Worm (Caenorhabditis elegans) whole organism, midembryonic: Measurements from ENCODE around the gene ZK1248.5.
A peak's percentile ranks its signal among the peaks of the same experiment; 100 is the strongest.

ENCODE experiments used
- T22C8.4 ChIP-seq: fragments of 200-800 bp; sonication (Bioruptor generic); IDR thresholded peaks from 2 replicates; pipeline ENCODE4 v1.3.6; 2022; ENCODE audit warnings: missing genetic modification characterization, missing compliant biosample characterization
- cog-1 ChIP-seq: sonication (generic microtip); optimal IDR thresholded peaks from 2 replicates; lab custom pipeline; 2016; ENCODE audit warnings: missing genetic modification characterization, missing compliant biosample characterization
- flt-1 ChIP-seq: fragments of 200-800 bp; sonication (Bioruptor generic); IDR thresholded peaks from 2 replicates; pipeline ENCODE4 v1.3.6; 2022; ENCODE audit warnings: missing genetic modification characterization, missing compliant biosample characterization
- klf-2 ChIP-seq: fragments of 200-800 bp; sonication (Bioruptor generic); conservative IDR thresholded peaks from 2 replicates; pipeline ENCODE4 v1.3.6; 2022; ENCODE audit warnings: missing genetic modification reagents, missing genetic modification characterization, missing compliant biosample characterization
- med-1 ChIP-seq: sonication (generic microtip); optimal IDR thresholded peaks from 2 replicates; lab custom pipeline; 2017; ENCODE audit warnings: missing genetic modification characterization, mild to moderate bottlenecking, missing compliant biosample characterization, antibody characterized with exemption, missing genetic modification reagents; ENCODE audit not compliant: insufficient read depth
- ref-1 ChIP-seq: fragments of 200-800 bp; sonication (Bioruptor generic); conservative IDR thresholded peaks from 2 replicates; pipeline ENCODE4 v1.3.6; 2022; ENCODE audit warnings: missing genetic modification reagents, missing genetic modification characterization, missing compliant biosample characterization
- tab-1 ChIP-seq: fragments of 200-800 bp; sonication (Bioruptor generic); IDR thresholded peaks from 2 replicates; pipeline ENCODE4 v1.3.6; 2022; ENCODE audit warnings: missing genetic modification characterization, missing compliant biosample characterization
- ztf-23 ChIP-seq: fragments of 200-800 bp; sonication (Bioruptor generic); IDR thresholded peaks from 2 replicates; pipeline ENCODE4 v1.3.6; 2022; ENCODE audit warnings: missing genetic modification reagents, missing genetic modification characterization, missing compliant biosample characterization
- ztf-29 ChIP-seq: fragments of 200-800 bp; sonication (Bioruptor generic); IDR thresholded peaks from 2 replicates; pipeline ENCODE4 v1.3.6; 2022; ENCODE audit warnings: missing genetic modification reagents, missing genetic modification characterization, missing compliant biosample characterization

The ZK1248.5 gene

DNA sequence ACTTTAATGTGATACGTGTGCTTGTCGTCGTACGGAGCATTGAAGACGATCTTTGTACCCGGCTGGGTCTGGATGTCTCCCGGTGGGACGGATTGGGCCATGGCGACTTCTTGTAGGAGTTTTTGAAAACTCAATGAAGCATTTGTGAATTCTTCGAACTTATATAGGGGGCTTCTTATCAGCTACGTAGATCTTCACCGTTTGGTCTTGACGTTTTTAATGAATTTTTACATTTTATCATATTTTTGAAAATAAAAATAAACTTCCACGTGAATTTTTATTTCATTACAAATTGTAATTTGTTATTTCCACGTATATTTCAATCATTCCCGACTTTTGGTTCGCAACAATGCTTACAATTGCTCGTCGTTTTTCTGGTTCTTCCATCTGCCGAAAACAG lies at the start of gene ZK1248.5, which contains the start of gene msp-64:
TSS of gene ZK1248.5 (plus strand) at position 285 of the 400 bp plus-strand sequence.
TSS of gene msp-64 (minus strand) at position 101 of the 400 bp plus-strand sequence.
- TF ChIP-seq klf-2 (GFP tag; lab: Robert Waterston, UW), result no peak
- no peak for TF ChIP-seq ztf-23
- no peak for TF ChIP-seq T22C8.4
- no peak for TF ChIP-seq ztf-29 (GFP tag; lab: Robert Waterston, UW)
- TF ChIP-seq flt-1, result no peak
- TF ChIP-seq med-1 (GFP tag; lab: Kevin White, UChicago), result no peak
- no peak for TF ChIP-seq ref-1 (GFP tag; lab: Robert Waterston, UW)
- no peak for TF ChIP-seq cog-1 (tag; lab: Kevin White, UChicago)
- no peak for TF ChIP-seq tab-1 (GFP tag; lab: Robert Waterston, UW)

DNA sequence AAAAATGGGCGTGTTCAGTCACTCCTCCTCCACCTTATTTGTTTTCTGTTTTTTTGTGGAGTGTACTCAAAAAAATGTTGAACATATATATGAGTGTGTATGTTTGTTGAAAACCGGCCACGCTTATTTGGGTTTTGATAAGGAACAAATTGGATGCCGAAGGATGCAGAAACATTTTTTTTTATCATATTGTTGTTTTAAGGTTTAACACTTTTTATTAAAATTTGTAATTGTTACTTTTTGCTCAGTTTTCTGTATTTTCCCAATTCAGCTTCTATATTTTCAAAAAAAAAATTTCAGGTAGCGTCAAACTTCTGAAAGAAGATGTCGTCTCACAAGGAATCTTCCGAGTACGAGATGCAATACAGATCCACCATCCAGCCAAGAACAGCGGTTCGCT lies 45.0 kb upstream of the ZK1248.5 start, which contains the start of gene ifb-1:
TSS of gene ifb-1 (plus strand) at position 301 of the 400 bp plus-strand sequence.
- TF ChIP-seq tab-1 (GFP tag; lab: Robert Waterston, UW) (no peak), T22C8.4 (no peak), ref-1 (GFP tag; lab: Robert Waterston, UW) (no peak), ztf-23 (no peak), med-1 (GFP tag; lab: Kevin White, UChicago) (no peak), klf-2 (GFP tag; lab: Robert Waterston, UW) (no peak)

DNA sequence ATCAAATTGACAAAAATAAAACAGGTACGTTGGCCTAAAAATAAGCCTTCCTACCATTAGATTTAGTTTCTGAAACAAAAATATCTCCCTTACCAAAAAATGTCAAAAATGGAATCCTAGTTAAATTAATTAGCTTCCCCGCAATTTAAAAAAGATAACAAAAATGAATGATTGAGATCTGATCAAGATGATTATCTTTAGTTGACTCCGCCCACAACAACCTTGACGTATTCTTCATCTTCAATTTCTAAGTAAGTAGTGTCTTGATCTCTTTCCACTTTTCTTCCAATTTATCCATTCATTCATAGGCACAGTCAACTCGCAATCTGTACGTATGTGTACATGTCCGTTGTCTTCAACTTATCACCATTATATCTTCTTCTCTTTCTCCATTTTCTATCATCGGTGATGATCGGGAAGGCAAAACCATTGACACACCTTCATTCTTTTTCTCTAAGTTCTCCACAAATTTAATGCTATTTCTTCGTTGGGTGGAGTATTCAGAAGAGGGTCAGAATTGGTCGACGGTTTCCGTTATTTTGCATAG lies 42.0 kb upstream of the ZK1248.5 start:
- TF ChIP-seq klf-2 (GFP tag; lab: Robert Waterston, UW), result no peak
- no peak for TF ChIP-seq ztf-29 (GFP tag; lab: Robert Waterston, UW)
- no peak for TF ChIP-seq flt-1
- no peak for TF ChIP-seq ztf-23
- no peak for TF ChIP-seq tab-1 (GFP tag; lab: Robert Waterston, UW)
- no peak for TF ChIP-seq med-1 (GFP tag; lab: Kevin White, UChicago)
- no peak for TF ChIP-seq ref-1 (GFP tag; lab: Robert Waterston, UW)
- no peak for TF ChIP-seq T22C8.4
- TF ChIP-seq cog-1 (tag; lab: Kevin White, UChicago), result no peak

DNA sequence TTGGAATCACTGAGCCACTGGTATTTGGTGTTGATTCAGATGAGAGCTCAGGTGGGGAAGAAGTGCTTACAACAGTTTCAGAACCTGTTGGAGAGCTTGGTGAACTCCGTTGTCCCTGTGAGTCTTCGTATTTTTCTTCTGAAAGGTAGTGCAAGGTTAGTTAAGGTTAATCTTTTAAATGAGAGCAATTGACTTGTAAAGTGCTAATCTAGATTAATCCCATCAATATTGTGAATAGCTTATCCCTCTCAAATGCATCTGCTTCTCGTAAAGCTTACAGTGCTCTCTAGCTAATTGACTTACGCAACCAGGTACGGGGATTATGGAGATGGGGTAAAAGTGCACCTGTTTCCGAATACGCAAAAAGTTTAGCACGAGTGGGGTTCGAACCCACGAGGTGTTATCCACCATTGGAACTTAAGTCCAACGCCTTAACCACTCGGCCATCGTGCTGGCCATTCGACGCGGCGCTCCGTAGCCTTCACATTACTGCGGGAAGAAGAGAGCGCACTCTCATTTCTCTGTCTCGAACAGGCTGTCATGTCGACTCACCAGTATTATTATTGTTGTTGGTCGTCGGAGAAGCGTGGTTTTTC lies 37.7 kb upstream of the ZK1248.5 start:
- TF ChIP-seq ztf-29 (GFP tag; lab: Robert Waterston, UW) (peak; percentile 50; the same call in 1 of the 2 replicates), tab-1 (GFP tag; lab: Robert Waterston, UW) (peak; percentile 82), cog-1 (tag; lab: Kevin White, UChicago) (peak; percentile 11), ztf-23 (peak; percentile 80), T22C8.4 (peak; percentile 41; the same call in 1 of the 2 replicates), ref-1 (GFP tag; lab: Robert Waterston, UW) (0 out of 2 replicates have a peak, but pooled peaks have one; percentile 39), flt-1 (peak; percentile 80; the same call in 1 of the 2 replicates), med-1 (GFP tag; lab: Kevin White, UChicago) (no peak), klf-2 (GFP tag; lab: Robert Waterston, UW) (no peak; the same call in 1 of the 2 replicates)

DNA sequence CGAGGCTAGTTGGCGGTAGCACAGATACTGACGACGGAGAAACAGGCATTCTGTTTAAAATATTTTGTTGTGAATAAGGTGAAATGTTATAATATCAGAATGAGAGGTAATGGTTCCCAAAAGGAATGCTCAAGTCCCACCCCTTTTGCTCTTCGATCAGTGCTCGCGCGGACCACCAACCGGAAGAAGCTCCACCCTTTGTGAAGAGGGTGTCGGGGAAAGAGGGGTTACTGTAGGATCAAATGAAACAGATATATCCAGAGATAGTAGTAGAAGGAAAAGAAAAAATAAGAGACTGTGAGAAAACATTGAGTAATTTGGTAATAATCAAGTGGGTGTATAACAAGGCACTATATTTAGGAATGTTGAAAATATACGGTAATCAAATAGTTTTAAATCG lies 36.2 kb upstream of the ZK1248.5 start, which contains the start of the genes dmd-5 and F10C1.1:
TSS of gene dmd-5 (minus strand) at position 101 of the 400 bp plus-strand sequence.
TSS of gene F10C1.1 (plus strand) at position 110 of the 400 bp plus-strand sequence.
- TF ChIP-seq flt-1 (no peak), cog-1 (tag; lab: Kevin White, UChicago) (no peak)

DNA sequence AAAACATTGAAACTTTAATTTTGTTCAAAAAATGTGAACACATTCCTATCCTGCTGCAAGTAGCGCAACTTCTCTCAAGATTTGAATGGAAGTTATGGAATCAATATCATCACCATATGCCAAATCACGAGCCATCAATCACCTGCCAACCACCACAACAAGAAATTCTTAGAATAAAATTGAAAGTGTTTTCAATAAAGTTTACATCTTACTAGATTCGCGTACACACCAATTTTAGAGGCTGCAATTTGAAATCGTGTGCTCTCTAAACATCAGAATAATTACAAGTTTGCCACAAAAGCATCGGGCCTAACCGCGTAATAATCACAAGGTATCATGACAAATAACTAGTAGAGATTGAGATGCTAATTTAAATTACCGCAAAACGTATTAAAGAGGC lies 35.4 kb upstream of the ZK1248.5 start:
- TF ChIP-seq cog-1 (tag; lab: Kevin White, UChicago) (no peak), med-1 (GFP tag; lab: Kevin White, UChicago) (no peak), T22C8.4 (no peak)

DNA sequence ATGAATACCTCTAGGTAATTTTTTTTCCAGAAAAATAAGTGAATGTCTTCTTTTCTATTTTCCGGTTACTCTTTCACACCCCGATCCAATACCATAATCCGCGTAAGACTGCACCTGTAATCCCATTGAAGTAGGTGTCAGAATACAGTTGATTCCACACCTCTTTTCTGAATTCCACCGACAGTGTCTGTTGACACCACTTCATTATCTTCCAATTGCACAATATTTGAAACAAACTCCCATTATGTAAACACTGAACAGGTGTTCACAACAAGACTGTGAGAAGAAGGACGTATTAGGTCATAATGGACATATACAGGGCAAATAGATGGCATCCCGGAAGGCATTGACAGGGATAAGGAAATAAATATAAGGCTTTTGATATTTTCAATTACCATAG lies 32.9 kb upstream of the ZK1248.5 start:
- TF ChIP-seq cog-1 (tag; lab: Kevin White, UChicago) (no peak), flt-1 (no peak), ref-1 (GFP tag; lab: Robert Waterston, UW) (no peak)

DNA sequence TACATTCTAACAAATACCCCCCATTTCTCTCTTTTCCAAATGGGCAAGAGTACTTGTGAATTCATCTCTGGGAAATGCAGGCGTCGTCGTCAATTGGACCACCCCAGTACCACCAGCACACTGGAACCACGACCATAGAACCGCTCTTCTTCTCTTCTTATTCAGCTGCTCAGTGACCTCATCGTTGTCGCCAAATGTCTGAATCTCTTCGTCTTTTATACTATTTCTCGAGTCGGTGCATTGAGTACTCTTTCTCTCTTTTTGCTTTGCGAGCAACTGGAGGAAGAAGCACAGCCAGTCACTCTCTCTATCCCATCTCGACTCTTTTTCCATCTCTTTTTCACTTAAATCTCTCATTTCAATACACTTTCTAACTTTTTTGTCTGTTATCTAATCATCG lies 30.4 kb upstream of the ZK1248.5 start:
- TF ChIP-seq klf-2 (GFP tag; lab: Robert Waterston, UW) (no peak), med-1 (GFP tag; lab: Kevin White, UChicago) (no peak), ztf-23 (no peak), cog-1 (tag; lab: Kevin White, UChicago) (no peak), ztf-29 (GFP tag; lab: Robert Waterston, UW) (no peak), tab-1 (GFP tag; lab: Robert Waterston, UW) (no peak), flt-1 (no peak), T22C8.4 (no peak)

DNA sequence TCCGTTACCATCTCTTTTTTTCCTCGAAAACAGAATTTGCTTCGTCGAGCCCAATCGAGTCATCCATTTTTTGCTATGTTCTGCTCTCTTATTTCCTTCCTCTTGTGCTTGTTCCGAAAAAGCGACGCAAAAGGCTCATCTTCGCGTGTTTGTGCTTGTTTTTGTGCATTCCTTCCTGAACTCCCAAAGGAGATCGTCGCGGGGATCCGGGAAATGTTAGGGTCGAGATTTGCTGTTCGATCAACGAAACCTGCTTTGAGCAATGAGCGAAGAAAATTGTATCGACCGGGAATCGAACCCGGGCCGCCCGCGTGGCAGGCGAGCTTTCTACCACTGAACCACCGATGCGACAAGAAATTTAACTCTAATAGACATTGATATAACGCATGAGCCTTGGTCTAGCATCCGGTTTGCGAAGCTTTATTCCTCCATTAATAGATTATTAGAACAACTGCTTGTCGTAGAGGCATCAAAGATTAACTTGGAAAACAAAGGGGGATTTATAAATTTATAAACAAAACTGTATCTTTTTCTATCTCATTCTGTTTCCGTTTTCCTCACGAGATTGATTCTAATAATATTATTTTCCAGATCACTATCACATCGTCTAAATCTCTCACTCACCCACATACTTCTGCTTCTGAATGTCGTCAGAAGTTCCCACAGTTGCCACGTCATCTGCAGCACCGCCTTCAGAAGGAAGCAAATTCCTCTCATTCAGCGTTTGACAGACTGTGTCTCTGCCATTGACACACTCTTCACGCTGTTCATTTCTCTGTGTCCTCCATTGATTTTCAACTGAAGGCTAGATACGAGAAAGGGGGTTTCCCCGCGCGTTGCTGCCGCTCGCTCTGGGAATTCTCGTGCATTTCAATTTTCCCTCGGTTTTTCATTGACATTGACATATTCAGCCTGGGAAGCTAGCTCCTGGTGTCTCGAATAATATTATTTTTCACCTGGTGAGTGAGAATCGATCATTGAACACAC lies 28.1 kb upstream of the ZK1248.5 start, which contains the start of gene K05F1.6:
TSS of gene K05F1.6 (plus strand) at position 586 of the 987 bp plus-strand sequence.
- TF ChIP-seq T22C8.4, result peak; percentile 60
- peak; percentile 64; the same call in 1 of the 2 replicates for TF ChIP-seq flt-1
- peak; percentile 42; the same call in 1 of the 2 replicates for TF ChIP-seq ztf-29 (GFP tag; lab: Robert Waterston, UW)
- TF ChIP-seq med-1 (GFP tag; lab: Kevin White, UChicago), result no peak
- peak; percentile 84 for TF ChIP-seq ztf-23
- peak; percentile 70; the same call in 1 of the 2 replicates for TF ChIP-seq tab-1 (GFP tag; lab: Robert Waterston, UW)
- TF ChIP-seq ref-1 (GFP tag; lab: Robert Waterston, UW), result peak; percentile 54; the same call in 1 of the 2 replicates
- peak; percentile 68; the same call in 1 of the 2 replicates for TF ChIP-seq klf-2 (GFP tag; lab: Robert Waterston, UW)
- peak; percentile 58 for TF ChIP-seq cog-1 (tag; lab: Kevin White, UChicago)
